Worm (Caenorhabditis elegans) whole organism, mixed stage, embryonic: ENCODE data around the gene mlc-1.

Experiments
- M03D4.4 ChIP-seq: sonication (generic microtip); optimal IDR thresholded peaks from 2 replicates; lab custom pipeline; 2017; ENCODE audit warnings: mild to moderate bottlenecking, missing genetic modification characterization, missing compliant biosample characterization
- bed-3 ChIP-seq: fragments of 200-800 bp; sonication (Bioruptor generic); optimal IDR thresholded peaks from 3 replicates; lab custom pipeline; 2018; ENCODE audit warnings: mild to moderate bottlenecking, missing genetic modification characterization, moderate library complexity, missing compliant biosample characterization
- blmp-1 ChIP-seq: fragments of 150-350 bp; optimal IDR thresholded peaks from 2 replicates; lab custom pipeline; 2014; ENCODE audit warnings: missing biosample characterization, missing genetic modification characterization
- ceh-39 ChIP-seq: fragments of 150-350 bp; optimal IDR thresholded peaks from 2 replicates; lab custom pipeline; 2014; ENCODE audit warnings: missing biosample characterization, missing genetic modification characterization
- ceh-43 ChIP-seq: fragments of 200-800 bp; sonication (Bioruptor generic); optimal IDR thresholded peaks from 2 replicates; lab custom pipeline; 2018; ENCODE audit warnings: mild to moderate bottlenecking, missing genetic modification characterization, moderate library complexity, missing compliant biosample characterization
- ceh-83 ChIP-seq: fragments of 200-800 bp; sonication (Bioruptor generic); optimal IDR thresholded peaks from 2 replicates; lab custom pipeline; 2018; ENCODE audit warnings: mild to moderate bottlenecking, missing genetic modification characterization, missing compliant biosample characterization
- ces-1 ChIP-seq: fragments of 150-350 bp; optimal IDR thresholded peaks from 2 replicates; lab custom pipeline; 2014; ENCODE audit warnings: missing biosample characterization, missing genetic modification reagents, missing genetic modification characterization
- cnd-1 ChIP-seq: fragments of 200-800 bp; sonication (Bioruptor generic); optimal IDR thresholded peaks from 2 replicates; lab custom pipeline; 2018; ENCODE audit warnings: mild to moderate bottlenecking, missing genetic modification characterization, missing compliant biosample characterization
- drap-1 ChIP-seq: fragments of 200-800 bp; sonication (Bioruptor generic); optimal IDR thresholded peaks from 3 replicates; lab custom pipeline; 2018; ENCODE audit warnings: mild to moderate bottlenecking, missing genetic modification characterization, missing compliant biosample characterization
- elt-1 ChIP-seq: sonication (generic microtip); optimal IDR thresholded peaks from 2 replicates; lab custom pipeline; 2017; ENCODE audit warnings: missing genetic modification characterization, mild to moderate bottlenecking, missing compliant biosample characterization, antibody characterized with exemption, moderate library complexity, borderline replicate concordance; ENCODE audit not compliant: insufficient read depth
- elt-3 ChIP-seq: fragments of 150-350 bp; optimal IDR thresholded peaks from 2 replicates; lab custom pipeline; 2014; ENCODE audit warnings: missing biosample characterization, missing genetic modification characterization
- flh-1 ChIP-seq: fragments of 200-800 bp; sonication (Bioruptor generic); optimal IDR thresholded peaks from 2 replicates; lab custom pipeline; 2018; ENCODE audit warnings: mild to moderate bottlenecking, missing genetic modification characterization, moderate library complexity, missing compliant biosample characterization
- ham-2 ChIP-seq: fragments of 200-800 bp; sonication (Bioruptor generic); optimal IDR thresholded peaks from 2 replicates; lab custom pipeline; 2018; ENCODE audit warnings: mild to moderate bottlenecking, missing genetic modification characterization, missing compliant biosample characterization
- hlh-1 ChIP-seq: fragments of 150-350 bp; optimal IDR thresholded peaks from 2 replicates; lab custom pipeline; 2014; ENCODE audit warnings: missing biosample characterization, missing genetic modification reagents, missing genetic modification characterization
- lin-13 ChIP-seq: fragments of 150-350 bp; optimal IDR thresholded peaks from 2 replicates; lab custom pipeline; 2014; ENCODE audit warnings: missing biosample characterization, missing genetic modification characterization
- lin-32 ChIP-seq: fragments of 200-800 bp; sonication (Bioruptor generic); optimal IDR thresholded peaks from 2 replicates; lab custom pipeline; 2018; ENCODE audit warnings: mild to moderate bottlenecking, missing genetic modification characterization, missing compliant biosample characterization
- lsy-2 ChIP-seq: fragments of 150-350 bp; optimal IDR thresholded peaks from 2 replicates; lab custom pipeline; 2014; ENCODE audit warnings: missing biosample characterization, missing genetic modification characterization
- mab-5 ChIP-seq: fragments of 150-350 bp; optimal IDR thresholded peaks from 2 replicates; lab custom pipeline; 2014; ENCODE audit warnings: missing biosample characterization, missing genetic modification characterization
- mep-1 ChIP-seq: fragments of 150-350 bp; optimal IDR thresholded peaks from 2 replicates; lab custom pipeline; 2017; ENCODE audit warnings: missing biosample characterization, missing genetic modification reagents, missing genetic modification characterization, inconsistent platforms
- mls-2 ChIP-seq: sonication (generic microtip); optimal IDR thresholded peaks from 2 replicates; lab custom pipeline; 2016; ENCODE audit warnings: mild to moderate bottlenecking, missing genetic modification characterization, moderate library complexity, missing compliant biosample characterization
- nhr-12 ChIP-seq: fragments of 150-350 bp; optimal IDR thresholded peaks from 2 replicates; lab custom pipeline; 2014; ENCODE audit warnings: missing biosample characterization, missing genetic modification characterization
- nhr-2 ChIP-seq: fragments of 150-350 bp; optimal IDR thresholded peaks from 2 replicates; lab custom pipeline; 2014; ENCODE audit warnings: missing biosample characterization, missing genetic modification characterization
- nhr-237 ChIP-seq: fragments of 150-350 bp; optimal IDR thresholded peaks from 2 replicates; lab custom pipeline; 2014; ENCODE audit warnings: missing biosample characterization, missing genetic modification characterization
- nhr-28 ChIP-seq: fragments of 150-350 bp; optimal IDR thresholded peaks from 2 replicates; lab custom pipeline; 2014; ENCODE audit warnings: missing biosample characterization, missing genetic modification characterization
- nhr-76 ChIP-seq: sonication (generic microtip); optimal IDR thresholded peaks from 2 replicates; lab custom pipeline; 2017; ENCODE audit warnings: missing biosample characterization, missing genetic modification characterization
- pha-4 ChIP-seq: fragments of 150-350 bp; optimal IDR thresholded peaks from 2 replicates; lab custom pipeline; 2018; ENCODE audit warnings: missing biosample characterization, missing genetic modification reagents, missing genetic modification characterization
- sem-2 ChIP-seq: fragments of 200-800 bp; sonication (Bioruptor generic); optimal IDR thresholded peaks from 2 replicates; lab custom pipeline; 2018; ENCODE audit warnings: mild to moderate bottlenecking, missing genetic modification characterization, missing compliant biosample characterization
- snpc-4 ChIP-seq: fragments of 150-350 bp; optimal IDR thresholded peaks from 2 replicates; lab custom pipeline; 2014; ENCODE audit warnings: missing biosample characterization, missing genetic modification characterization
- sptf-1 ChIP-seq: sonication (generic microtip); optimal IDR thresholded peaks from 2 replicates; lab custom pipeline; 2017; ENCODE audit warnings: mild to moderate bottlenecking, missing genetic modification characterization, moderate library complexity, missing compliant biosample characterization
- tbx-8 ChIP-seq: fragments of 200-800 bp; sonication (Bioruptor generic); optimal IDR thresholded peaks from 2 replicates; lab custom pipeline; 2018; ENCODE audit warnings: mild to moderate bottlenecking, missing genetic modification characterization, moderate library complexity, missing compliant biosample characterization
- unc-120 ChIP-seq: sonication (generic microtip); optimal IDR thresholded peaks from 2 replicates; lab custom pipeline; 2017; ENCODE audit warnings: missing genetic modification characterization, missing compliant biosample characterization; ENCODE audit not compliant: poor library complexity, severe bottlenecking
- unc-39 ChIP-seq: fragments of 150-350 bp; optimal IDR thresholded peaks from 2 replicates; lab custom pipeline; 2014; ENCODE audit warnings: missing biosample characterization, missing genetic modification characterization
- unc-62 ChIP-seq: fragments of 150-350 bp; optimal IDR thresholded peaks from 2 replicates; lab custom pipeline; 2014; ENCODE audit warnings: missing biosample characterization, missing genetic modification reagents, missing genetic modification characterization
- zip-8 ChIP-seq: fragments of 150-350 bp; optimal IDR thresholded peaks from 2 replicates; lab custom pipeline; 2014; ENCODE audit warnings: missing biosample characterization, missing genetic modification characterization
- ztf-11 ChIP-seq: fragments of 150-350 bp; optimal IDR thresholded peaks from 2 replicates; lab custom pipeline; 2014; ENCODE audit warnings: missing biosample characterization, missing genetic modification characterization

mlc-1 gene

ce11 chrX:17479694-17480574 lies 20.9 kb downstream of the mlc-1 start:
- TF ChIP-seq snpc-4 (tag; lab: Kevin White, UChicago) (no peak), tbx-8 (GFP tag; lab: Kevin White, UChicago) (no peak), elt-3 (tag; lab: Kevin White, UChicago) (no peak), unc-62 (GFP tag; lab: Kevin White, UChicago) (peak; percentile 94), ztf-11 (tag; lab: Kevin White, UChicago) (peak; percentile 61), unc-39 (tag; lab: Kevin White, UChicago) (peak; percentile 60), ceh-83 (GFP tag; lab: Kevin White, UChicago) (peak; percentile 40), lsy-2 (tag; lab: Kevin White, UChicago) (no peak), unc-120 (tag; lab: Kevin White, UChicago) (peak; percentile 92), zip-8 (no peak), lin-32 (GFP tag; lab: Kevin White, UChicago) (peak; percentile 66), ham-2 (GFP tag; lab: Kevin White, UChicago) (peak; percentile 99), nhr-28 (no peak), nhr-12 (tag; lab: Kevin White, UChicago) (no peak), nhr-237 (peak; percentile 70), blmp-1 (peak; percentile 88), mls-2 (peak; percentile 94), bed-3 (GFP tag; lab: Kevin White, UChicago) (no peak), ceh-43 (peak; percentile 14), lin-13 (no peak), hlh-1 (tag; lab: Kevin White, UChicago) (peak; percentile 67), ces-1 (peak; percentile 90), sptf-1 (peak; percentile 75), M03D4.4 (no peak), cnd-1 (tag; lab: Kevin White, UChicago) (peak; percentile 57), nhr-2 (tag; lab: Kevin White, UChicago) (peak; percentile 10), drap-1 (GFP tag; lab: Kevin White, UChicago) (peak; percentile 73), ceh-39 (tag; lab: Kevin White, UChicago) (no peak), pha-4 (peak; percentile 52), flh-1 (no peak), sem-2 (GFP tag; lab: Kevin White, UChicago) (no peak), mep-1 (peak; percentile 27), mab-5 (tag; lab: Kevin White, UChicago) (peak; percentile 58), nhr-76 (tag; lab: Kevin White, UChicago) (no peak), elt-1 (no peak)

- TF ChIP-seq zip-8 (no peak), ces-1 (no peak)
Measured at ce11 chrX:17481892-17482515, 23.0 kb downstream of the mlc-1 start.

ce11 chrX:17486735-17487134 lies 27.7 kb downstream of the mlc-1 start, which contains the start of gene npr-24:
TSS of gene npr-24 (minus strand) at chrX:17486835.
- TF ChIP-seq ceh-43 = no peak
- TF ChIP-seq unc-120 (tag; lab: Kevin White, UChicago) = no peak
- TF ChIP-seq ceh-39 (tag; lab: Kevin White, UChicago) = no peak
- no peak for TF ChIP-seq ces-1
- TF ChIP-seq sptf-1 = no peak
- no peak for TF ChIP-seq blmp-1
- TF ChIP-seq zip-8 = no peak
- TF ChIP-seq mls-2 = no peak
- no peak for TF ChIP-seq flh-1
- TF ChIP-seq mep-1 = no peak
- TF ChIP-seq nhr-12 (tag; lab: Kevin White, UChicago) = no peak
- TF ChIP-seq unc-39 (tag; lab: Kevin White, UChicago) = no peak
- TF ChIP-seq ztf-11 (tag; lab: Kevin White, UChicago) = no peak
